Fruit fly (Drosophila melanogaster) whole organism, embryonic: Measurements from ENCODE around the gene CG15629.

Source experiments
- Atf3 ChIP-seq: fragments of 200-800 bp; sonication (Bioruptor generic); optimal IDR thresholded peaks from 3 replicates; lab custom pipeline; 2016; ENCODE audit warnings: missing biosample characterization, missing genetic modification characterization
- Bteb2 ChIP-seq: fragments of 200-800 bp; sonication (Bioruptor generic); optimal IDR thresholded peaks from 2 replicates; lab custom pipeline; 2016; ENCODE audit warnings: missing biosample characterization, missing genetic modification characterization
- C15 ChIP-seq: fragments of 200-800 bp; sonication (Bioruptor generic); IDR thresholded peaks from 3 replicates; pipeline ENCODE4 v1.3.6; 2022; ENCODE audit warnings: missing biosample characterization, missing genetic modification characterization
- CG1233 ChIP-seq: fragments of 200-800 bp; sonication (Bioruptor generic); optimal IDR thresholded peaks from 4 replicates; lab custom pipeline; 2018; ENCODE audit warnings: missing biosample characterization, mild to moderate bottlenecking, missing genetic modification characterization
- CG12659 ChIP-seq: fragments of 200-800 bp; sonication (Bioruptor generic); optimal IDR thresholded peaks from 3 replicates; lab custom pipeline; 2017; ENCODE audit warnings: mild to moderate bottlenecking, missing biosample characterization, missing genetic modification reagents, missing genetic modification characterization
- CG14667 ChIP-seq: fragments of 200-800 bp; sonication (Bioruptor generic); IDR thresholded peaks from 2 replicates; pipeline ENCODE4 v1.3.6; 2022; ENCODE audit warnings: missing biosample characterization, missing genetic modification characterization
- CG14860 ChIP-seq: fragments of 200-800 bp; sonication (Bioruptor generic); IDR thresholded peaks from 3 replicates; pipeline ENCODE4 v1.3.6; 2022; ENCODE audit warnings: missing biosample characterization, missing genetic modification characterization; ENCODE audit not compliant: partially characterized antibody
- CG14965 ChIP-seq: fragments of 200-800 bp; sonication (Bioruptor generic); optimal IDR thresholded peaks from 2 replicates; lab custom pipeline; 2016; ENCODE audit warnings: missing biosample characterization, missing genetic modification characterization, borderline replicate concordance
- CG15479 ChIP-seq: fragments of 200-800 bp; sonication (Bioruptor generic); optimal IDR thresholded peaks from 3 replicates; lab custom pipeline; 2019; ENCODE audit warnings: missing biosample characterization, mild to moderate bottlenecking, missing genetic modification characterization, moderate library complexity
- CG15696 ChIP-seq: fragments of 200-800 bp; sonication (Bioruptor generic); optimal IDR thresholded peaks from 2 replicates; lab custom pipeline; 2019; ENCODE audit warnings: missing biosample characterization, mild to moderate bottlenecking, missing genetic modification characterization, moderate library complexity
- CG1602 ChIP-seq: fragments of 200-800 bp; sonication (Bioruptor generic); optimal IDR thresholded peaks from 3 replicates; lab custom pipeline; 2016; ENCODE audit warnings: missing biosample characterization, missing genetic modification characterization
- CG16779 ChIP-seq: fragments of 200-800 bp; sonication (Bioruptor generic); IDR thresholded peaks from 2 replicates; pipeline ENCODE4 v1.3.6; 2022; ENCODE audit warnings: missing biosample characterization, missing genetic modification characterization
- CG17568 ChIP-seq: fragments of 200-800 bp; sonication (Bioruptor generic); optimal IDR thresholded peaks from 2 replicates; lab custom pipeline; 2018; ENCODE audit warnings: missing biosample characterization, mild to moderate bottlenecking, missing genetic modification characterization, moderate library complexity
- CG3847 ChIP-seq: fragments of 200-800 bp; sonication (Bioruptor generic); IDR thresholded peaks from 2 replicates; pipeline ENCODE4 v1.3.6; 2022; ENCODE audit warnings: missing biosample characterization, missing genetic modification characterization
- CG3995 ChIP-seq: fragments of 200-800 bp; sonication (Bioruptor generic); optimal IDR thresholded peaks from 3 replicates; lab custom pipeline; 2016; ENCODE audit warnings: missing biosample characterization, missing genetic modification characterization
- CG6765 ChIP-seq: fragments of 200-800 bp; sonication (Bioruptor generic); optimal IDR thresholded peaks from 3 replicates; lab custom pipeline; 2017; ENCODE audit warnings: missing biosample characterization, mild to moderate bottlenecking, missing genetic modification characterization
- CG6813 ChIP-seq: fragments of 200-800 bp; sonication (Bioruptor generic); optimal IDR thresholded peaks from 2 replicates; lab custom pipeline; 2017; ENCODE audit warnings: missing biosample characterization, missing genetic modification characterization, mild to moderate bottlenecking, moderate library complexity, missing genetic modification reagents
- CG9609 ChIP-seq: fragments of 200-800 bp; sonication (Bioruptor generic); optimal IDR thresholded peaks from 3 replicates; lab custom pipeline; 2016; ENCODE audit warnings: missing biosample characterization, missing genetic modification characterization
- CoRest ChIP-seq: fragments of 200-800 bp; sonication (Bioruptor generic); optimal IDR thresholded peaks from 3 replicates; lab custom pipeline; 2018; ENCODE audit warnings: missing biosample characterization, mild to moderate bottlenecking, missing genetic modification characterization, moderate library complexity
- E2f2 ChIP-seq: fragments of 200-800 bp; sonication (Bioruptor generic); IDR thresholded peaks from 2 replicates; pipeline ENCODE4 v1.3.6; 2022; ENCODE audit warnings: missing biosample characterization, missing genetic modification characterization
- Fer2 ChIP-seq: fragments of 200-800 bp; sonication (Bioruptor generic); optimal IDR thresholded peaks from 2 replicates; lab custom pipeline; 2018; ENCODE audit warnings: missing biosample characterization, mild to moderate bottlenecking, missing genetic modification characterization, moderate library complexity
- HLH3B ChIP-seq: fragments of 200-800 bp; sonication (Bioruptor generic); IDR thresholded peaks from 2 replicates; pipeline ENCODE4 v1.3.6; 2022; ENCODE audit warnings: missing biosample characterization, missing genetic modification characterization
- Hmx ChIP-seq: fragments of 200-800 bp; sonication (Bioruptor generic); optimal IDR thresholded peaks from 2 replicates; lab custom pipeline; 2016; ENCODE audit warnings: missing biosample characterization, missing genetic modification characterization
- Lim3 ChIP-seq: fragments of 200-800 bp; sonication (Bioruptor generic); IDR thresholded peaks from 2 replicates; pipeline ENCODE4 v1.3.6; 2022; ENCODE audit warnings: missing biosample characterization, missing genetic modification characterization
- Mad ChIP-seq: fragments of 200-800 bp; sonication (Bioruptor generic); optimal IDR thresholded peaks from 2 replicates; lab custom pipeline; 2016; ENCODE audit warnings: missing biosample characterization, missing genetic modification characterization
- Neu2 ChIP-seq: fragments of 200-800 bp; sonication (Bioruptor generic); optimal IDR thresholded peaks from 3 replicates; lab custom pipeline; 2016; ENCODE audit warnings: missing biosample characterization, missing genetic modification characterization, borderline replicate concordance
- Oli ChIP-seq: fragments of 200-800 bp; sonication (Bioruptor generic); optimal IDR thresholded peaks from 2 replicates; lab custom pipeline; 2018; ENCODE audit warnings: missing biosample characterization, mild to moderate bottlenecking, missing genetic modification characterization, moderate library complexity
- Poxn ChIP-seq: fragments of 200-800 bp; sonication (Bioruptor generic); IDR thresholded peaks from 2 replicates; pipeline ENCODE4 v1.3.6; 2022; ENCODE audit warnings: missing biosample characterization, missing genetic modification characterization
- Taf1 ChIP-seq: fragments of 200-800 bp; sonication (Bioruptor generic); IDR thresholded peaks from 2 replicates; pipeline ENCODE4 v1.3.6; 2022; ENCODE audit warnings: missing biosample characterization, missing genetic modification characterization
- aop ChIP-seq: fragments of 200-800 bp; sonication (Bioruptor generic); IDR thresholded peaks from 2 replicates; pipeline ENCODE4 v1.3.6; 2022; ENCODE audit warnings: missing biosample characterization, missing genetic modification characterization
- ap ChIP-seq: fragments of 200-800 bp; sonication (Bioruptor generic); IDR thresholded peaks from 2 replicates; pipeline ENCODE4 v1.3.6; 2022; ENCODE audit warnings: missing biosample characterization, missing genetic modification characterization
- cad ChIP-seq: fragments of >200 bp; optimal IDR thresholded peaks from 2 replicates; lab custom pipeline; 2017; ENCODE audit warnings: missing biosample characterization, missing genetic modification characterization
- caup ChIP-seq: fragments of 200-800 bp; sonication (Bioruptor generic); optimal IDR thresholded peaks from 3 replicates; lab custom pipeline; 2017; ENCODE audit warnings: missing biosample characterization, mild to moderate bottlenecking, missing genetic modification characterization, moderate library complexity; ENCODE audit not compliant: severe bottlenecking
- emc ChIP-seq: fragments of 200-800 bp; sonication (Bioruptor generic); optimal IDR thresholded peaks from 2 replicates; lab custom pipeline; 2016; ENCODE audit warnings: missing biosample characterization, missing genetic modification characterization
- en ChIP-seq: fragments of 200-800 bp; sonication (Bioruptor generic); optimal IDR thresholded peaks from 2 replicates; lab custom pipeline; 2016; ENCODE audit warnings: missing biosample characterization, missing genetic modification characterization
- gfzf ChIP-seq: fragments of 200-800 bp; sonication (Bioruptor generic); optimal IDR thresholded peaks from 2 replicates; lab custom pipeline; 2016; ENCODE audit warnings: missing biosample characterization, mild to moderate bottlenecking, missing genetic modification characterization, moderate library complexity
- gro ChIP-seq: fragments of 200-800 bp; sonication (Bioruptor generic); optimal IDR thresholded peaks from 2 replicates; lab custom pipeline; 2016; ENCODE audit warnings: missing biosample characterization, missing genetic modification characterization
- h ChIP-seq: fragments of >200 bp; optimal IDR thresholded peaks from 2 replicates; lab custom pipeline; 2017
- pnt ChIP-seq: fragments of 200-800 bp; sonication (Bioruptor generic); optimal IDR thresholded peaks from 3 replicates; lab custom pipeline; 2016; ENCODE audit warnings: missing biosample characterization, missing genetic modification characterization
- pum ChIP-seq: fragments of 200-800 bp; sonication (Bioruptor generic); optimal IDR thresholded peaks from 2 replicates; lab custom pipeline; 2016; ENCODE audit warnings: missing biosample characterization, missing genetic modification characterization
- pzg ChIP-seq: fragments of 200-800 bp; sonication (Bioruptor generic); optimal IDR thresholded peaks from 3 replicates; lab custom pipeline; 2018; ENCODE audit warnings: missing biosample characterization, mild to moderate bottlenecking, missing genetic modification characterization, moderate library complexity
- rib ChIP-seq: fragments of 200-800 bp; sonication (Bioruptor generic); IDR thresholded peaks from 2 replicates; pipeline ENCODE4 v1.3.6; 2022; ENCODE audit warnings: missing biosample characterization, missing genetic modification characterization
- sc ChIP-seq, 3 experiments: fragments of >200 bp in 2 of 3; fragments of 200-800 bp in 1 of 3; sonication (Bioruptor generic) in 1 of 3; optimal IDR thresholded peaks; 2 replicates in 2 of 3; 3 replicates in 1 of 3; lab custom pipeline; 2017; ENCODE audit warnings: mild to moderate bottlenecking in 1 of 3, missing biosample characterization in 1 of 3, missing genetic modification characterization in 1 of 3, missing genetic modification reagents in 1 of 3
- scrt ChIP-seq: fragments of 200-800 bp; sonication (Bioruptor generic); optimal IDR thresholded peaks from 2 replicates; lab custom pipeline; 2018; ENCODE audit warnings: missing biosample characterization, mild to moderate bottlenecking, missing genetic modification characterization, moderate library complexity
- seq ChIP-seq: fragments of 200-800 bp; sonication (Bioruptor generic); IDR thresholded peaks from 2 replicates; pipeline ENCODE4 v1.3.6; 2022; ENCODE audit warnings: missing biosample characterization, missing genetic modification characterization
- slp2 ChIP-seq: fragments of 200-800 bp; sonication (Bioruptor generic); optimal IDR thresholded peaks from 2 replicates; lab custom pipeline; 2016; ENCODE audit warnings: missing biosample characterization, missing genetic modification characterization
- ssp ChIP-seq: fragments of 200-800 bp; sonication (Bioruptor generic); IDR thresholded peaks from 2 replicates; pipeline ENCODE4 v1.3.6; 2022; ENCODE audit warnings: missing biosample characterization, missing genetic modification characterization
- stc ChIP-seq: fragments of 200-800 bp; sonication (Bioruptor generic); IDR thresholded peaks from 2 replicates; pipeline ENCODE4 v1.3.6; 2022; ENCODE audit warnings: missing biosample characterization, missing genetic modification characterization
- sug ChIP-seq: fragments of 200-800 bp; optimal IDR thresholded peaks from 2 replicates; lab custom pipeline; 2019; ENCODE audit warnings: missing biosample characterization, mild to moderate bottlenecking, missing genetic modification characterization, moderate library complexity
- vvl ChIP-seq: fragments of 200-800 bp; sonication (Bioruptor generic); IDR thresholded peaks from 2 replicates; pipeline ENCODE4 v1.3.6; 2022; ENCODE audit warnings: missing biosample characterization, missing genetic modification characterization

The CG15629 gene

DNA sequence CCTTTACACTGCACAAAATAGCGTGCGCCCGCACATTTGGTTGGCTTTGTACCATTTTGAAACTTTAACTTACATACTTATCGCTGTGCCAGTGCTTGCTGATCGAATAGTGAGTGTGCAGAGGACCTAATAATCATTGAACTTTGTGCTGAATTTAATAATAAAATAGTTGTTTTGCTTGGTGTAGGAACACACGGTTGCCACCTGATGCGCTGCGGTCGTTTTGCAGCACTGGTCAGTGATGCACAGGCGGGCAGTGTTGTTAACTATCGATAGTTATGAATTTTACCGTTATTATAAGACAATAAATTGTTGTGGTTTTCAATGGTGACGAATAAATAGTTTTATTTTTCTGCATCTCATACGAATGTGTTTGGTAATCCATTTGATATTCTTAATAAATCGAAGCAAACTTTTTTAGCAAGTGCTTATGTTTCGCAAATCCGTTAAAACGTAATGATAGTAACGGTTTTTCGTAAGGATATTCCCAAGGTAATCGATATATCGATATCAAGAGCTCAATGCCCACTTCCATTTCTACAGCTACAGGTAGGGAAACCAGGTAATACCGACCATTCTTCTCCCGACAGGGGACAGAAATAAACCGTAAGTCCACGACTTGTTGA is 25.1 kb downstream of the CG15629 start, which contains the start of the genes tank and CG12194 (continued):
- TF ChIP-seq en (GFP tag; lab: Kevin White, UChicago) (peak; percentile 99), CG12659 (GFP tag; lab: Kevin White, UChicago) (peak; percentile 99), Bteb2 (GFP tag; lab: Kevin White, UChicago) (peak; percentile 99), E2f2 (peak; percentile 91), HLH3B (GFP tag; lab: Robert Waterston, UW) (peak; percentile 99), sug (peak; percentile 87), CG14860 (GFP tag; lab: Robert Waterston, UW) (peak; percentile 74), CG16779 (GFP tag; lab: Robert Waterston, UW) (peak; percentile 99), Hmx (GFP tag; lab: Kevin White, UChicago) (peak; percentile 92), Taf1 (GFP tag; lab: Robert Waterston, UW) (peak; percentile 97), ap (GFP tag; lab: Robert Waterston, UW) (peak; percentile 99), CG14965 (peak; percentile 92), seq (GFP tag; lab: Robert Waterston, UW) (peak; percentile 99), CoRest (tag; lab: Kevin White, UChicago) (peak; percentile 98), Poxn (GFP tag; lab: Robert Waterston, UW) (peak; percentile 95), CG15479 (GFP tag; lab: Kevin White, UChicago) (peak; percentile 26), Neu2 (peak; percentile 93), caup (GFP tag; lab: Kevin White, UChicago) (peak; percentile 99), CG3847 (GFP tag; lab: Robert Waterston, UW) (peak; percentile 99), CG9609 (GFP tag; lab: Kevin White, UChicago) (peak; percentile 99), Oli (tag; lab: Kevin White, UChicago) (peak; percentile 99), slp2 (GFP tag; lab: Kevin White, UChicago) (peak; percentile 99), Mad (GFP tag; lab: Kevin White, UChicago) (peak; percentile 99), Fer2 (tag; lab: Kevin White, UChicago) (peak; percentile 78), ssp (peak; percentile 95), CG15696 (tag; lab: Kevin White, UChicago) (peak; percentile 86), CG1602 (GFP tag; lab: Kevin White, UChicago) (peak; percentile 99), cad (GFP tag; lab: Kevin White, UChicago) (no peak), CG3995 (peak; percentile 72), aop (GFP tag; lab: Robert Waterston, UW) (peak; percentile 95), C15 (GFP tag; lab: Robert Waterston, UW) (peak; percentile 98), pnt (GFP tag; lab: Kevin White, UChicago) (peak; percentile 99), Lim3 (peak; percentile 97), sc (optimal IDR thresholded peaks at IDR 0.05; lab: Kevin White, UChicago) (no peak), sc (GFP tag; optimal IDR thresholded peaks at IDR 0.05; lab: Kevin White, UChicago) (peak; percentile 99), CG17568 (GFP tag; lab: Kevin White, UChicago) (peak; percentile 98), emc (GFP tag; lab: Kevin White, UChicago) (peak; percentile 98), vvl (GFP tag; lab: Robert Waterston, UW) (peak; percentile 100), gfzf (GFP tag; lab: Kevin White, UChicago) (peak; percentile 37), gro (GFP tag; lab: Kevin White, UChicago) (peak; percentile 98), stc (peak; percentile 99), scrt (GFP tag; lab: Kevin White, UChicago) (peak; percentile 95), Atf3 (GFP tag; lab: Kevin White, UChicago) (peak; percentile 99), pum (GFP tag; lab: Kevin White, UChicago) (peak; percentile 99), pzg (peak; percentile 87), CG14667 (peak; percentile 99), CG6813 (GFP tag; lab: Kevin White, UChicago) (peak; percentile 98), rib (GFP tag; lab: Robert Waterston, UW) (peak; percentile 98), CG1233 (GFP tag; lab: Kevin White, UChicago) (peak; percentile 99), h (no peak), CG6765 (GFP tag; lab: Kevin White, UChicago) (peak; percentile 95)
